Worm (Caenorhabditis elegans): ENCODE results near the gene Y38F2AR.12.

Gene Y38F2AR.12

DNA sequence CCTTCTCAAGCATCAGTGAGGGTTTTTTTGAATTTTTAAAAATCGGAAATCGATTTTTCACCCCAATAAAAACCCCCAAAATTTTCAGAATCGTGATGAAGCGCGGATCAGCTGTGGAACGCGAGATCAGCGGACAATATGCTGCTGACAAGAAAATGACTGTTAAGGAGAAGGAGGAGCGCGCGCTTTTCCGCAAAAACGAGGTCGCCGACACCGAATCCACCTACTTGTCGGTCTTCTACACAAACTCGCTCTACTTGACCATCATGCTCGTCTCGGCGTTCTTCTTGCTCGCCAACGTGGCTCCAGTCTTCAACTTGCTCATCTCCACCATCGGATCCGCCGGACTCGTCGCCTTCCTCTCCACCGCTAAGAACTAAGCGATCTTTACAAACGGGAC lies 22.5 kb downstream of the Y38F2AR.12 start:
- TF ChIP-seq unc-3 (GFP tag; conservative IDR thresholded peaks at IDR 0.05) (no peak), unc-3 (tag; optimal IDR thresholded peaks at IDR 0.05) (no peak), sdc-2 (tag; optimal IDR thresholded peaks at IDR 0.05) (no peak), sox-4 (tag; optimal IDR thresholded peaks at IDR 0.05) (no peak), ahr-1 (tag; optimal IDR thresholded peaks at IDR 0.05) (no peak), hlh-8 (tag; optimal IDR thresholded peaks at IDR 0.05) (no peak), syd-9 (tag; optimal IDR thresholded peaks at IDR 0.05) (no peak), C38D4.7 (GFP tag; optimal IDR thresholded peaks at IDR 0.05) (no peak), ceh-9 (tag; optimal IDR thresholded peaks at IDR 0.05) (no peak), unc-55 (GFP tag; optimal IDR thresholded peaks at IDR 0.05) (no peak), mec-3 (tag; optimal IDR thresholded peaks at IDR 0.05; ENCODE audit: borderline replicate concordance) (no peak), pha-4 (tag; optimal IDR thresholded peaks at IDR 0.05) (no peak), hlh-6 (tag; optimal IDR thresholded peaks at IDR 0.05) (no peak), nfya-1 (tag; optimal IDR thresholded peaks at IDR 0.05) (no peak), F13H6.1 (tag; optimal IDR thresholded peaks at IDR 0.05) (no peak), pqm-1 (tag; optimal IDR thresholded peaks at IDR 0.05) (no peak), elt-4 (tag; optimal IDR thresholded peaks at IDR 0.05) (no peak), nhr-232 (tag; optimal IDR thresholded peaks at IDR 0.05) (no peak), fax-1 (tag; optimal IDR thresholded peaks at IDR 0.05) (no peak), ceh-24 (tag; optimal IDR thresholded peaks at IDR 0.05) (no peak)

DNA sequence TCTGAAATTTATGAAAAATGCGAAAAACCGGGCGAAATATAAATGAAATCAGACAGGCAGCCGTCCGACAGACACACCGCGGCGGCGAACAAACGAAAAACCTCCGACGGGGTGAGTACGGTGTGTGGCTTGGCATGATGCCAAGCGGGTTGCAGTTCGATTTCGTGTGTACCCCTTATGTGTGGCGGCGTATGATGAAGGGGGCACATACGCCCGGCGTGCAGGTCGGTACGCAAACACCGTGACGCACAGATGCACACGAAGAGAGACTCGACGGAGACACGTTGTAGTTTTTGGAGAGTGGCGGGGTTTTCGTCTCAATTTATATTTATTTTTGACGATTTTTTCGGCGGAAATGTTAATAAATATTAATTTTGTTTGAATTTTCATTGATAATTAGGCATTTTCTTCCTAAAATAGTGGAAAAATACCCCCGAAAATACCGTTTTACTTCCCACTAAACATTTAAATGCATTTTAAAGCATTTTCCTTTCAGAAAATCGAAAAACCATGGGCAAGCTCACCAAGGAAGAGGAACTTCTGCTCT lies 23.2 kb downstream of the Y38F2AR.12 start, which contains the start of gene trap-3:
Gene trap-3 (plus strand): TSS at position 497 of the 547 bp plus-strand sequence.
- TF ChIP-seq mec-3 (tag; optimal IDR thresholded peaks at IDR 0.05; ENCODE audit: borderline replicate concordance) (no peak), sox-2 (GFP tag; IDR thresholded peaks at IDR 0.05) (no peak), ceh-30 (tag; optimal IDR thresholded peaks at IDR 0.05) (peak; percentile 80), nfya-1 (tag; optimal IDR thresholded peaks at IDR 0.05) (peak; percentile 99), npax-4 (tag; optimal IDR thresholded peaks at IDR 0.05) (no peak), ahr-1 (tag; optimal IDR thresholded peaks at IDR 0.05) (peak; percentile 51), eyg-1 (tag; optimal IDR thresholded peaks at IDR 0.05) (peak; percentile 33), rnt-1 (tag; optimal IDR thresholded peaks at IDR 0.05) (peak; percentile 99), ama-1 (optimal IDR thresholded peaks at IDR 0.05) (no peak), ceh-48 (tag; optimal IDR thresholded peaks at IDR 0.05) (peak; percentile 45), fax-1 (tag; optimal IDR thresholded peaks at IDR 0.05) (no peak), pha-4 (tag; optimal IDR thresholded peaks at IDR 0.05) (no peak), hlh-15 (tag; optimal IDR thresholded peaks at IDR 0.05) (no peak), hlh-13 (GFP tag; optimal IDR thresholded peaks at IDR 0.05) (no peak), unc-42 (tag; optimal IDR thresholded peaks at IDR 0.05) (peak; percentile 54), pqm-1 (tag; optimal IDR thresholded peaks at IDR 0.05) (peak; percentile 74), pax-1 (tag; optimal IDR thresholded peaks at IDR 0.05) (peak; percentile 73), tbx-2 (tag; optimal IDR thresholded peaks at IDR 0.05) (peak; percentile 81), ceh-2 (tag; optimal IDR thresholded peaks at IDR 0.05) (peak; percentile 15), ceh-24 (tag; optimal IDR thresholded peaks at IDR 0.05) (no peak), K02D7.2 (tag; optimal IDR thresholded peaks at IDR 0.05) (no peak), ceh-34 (tag; optimal IDR thresholded peaks at IDR 0.05) (peak; percentile 87), pros-1 (tag; optimal IDR thresholded peaks at IDR 0.05) (peak; percentile 79), fkh-10 (GFP tag; optimal IDR thresholded peaks at IDR 0.05) (no peak), C38D4.7 (GFP tag; optimal IDR thresholded peaks at IDR 0.05) (no peak), lim-6 (tag; optimal IDR thresholded peaks at IDR 0.05) (no peak), dmd-4 (tag; optimal IDR thresholded peaks at IDR 0.05; ENCODE audit: borderline replicate concordance) (no peak), ttx-3 (tag; optimal IDR thresholded peaks at IDR 0.05) (peak; percentile 40), hlh-8 (tag; optimal IDR thresholded peaks at IDR 0.05) (peak; percentile 17), zip-5 (tag; optimal IDR thresholded peaks at IDR 0.05) (peak; percentile 37), tbx-7 (tag; optimal IDR thresholded peaks at IDR 0.05) (peak; percentile 33), T23F11.4 (GFP tag; optimal IDR thresholded peaks at IDR 0.05) (no peak), lin-11 (tag; optimal IDR thresholded peaks at IDR 0.05) (no peak), syd-9 (tag; optimal IDR thresholded peaks at IDR 0.05) (peak; percentile 71), ceh-9 (tag; optimal IDR thresholded peaks at IDR 0.05) (no peak), elt-2 (tag; optimal IDR thresholded peaks at IDR 0.05) (peak; percentile 77), unc-86 (tag; optimal IDR thresholded peaks at IDR 0.05) (peak; percentile 48), sox-4 (tag; optimal IDR thresholded peaks at IDR 0.05) (no peak), ceh-31 (tag; optimal IDR thresholded peaks at IDR 0.05) (peak; percentile 84), ref-2 (tag; optimal IDR thresholded peaks at IDR 0.05) (peak; percentile 92), ceh-22 (tag; optimal IDR thresholded peaks at IDR 0.05) (no peak), nhr-232 (tag; optimal IDR thresholded peaks at IDR 0.05) (no peak), K09A11.1 (tag; optimal IDR thresholded peaks at IDR 0.05; ENCODE audit: insufficient read depth) (peak; percentile 2)
